Worm (Caenorhabditis elegans) whole organism, late embryonic: ENCODE measurements around the gene pigk-1.

ENCODE experiments used
- C08G9.2 ChIP-seq: sonication (generic microtip); optimal IDR thresholded peaks from 2 replicates; lab custom pipeline; 2016; ENCODE audit warnings: mild to moderate bottlenecking, missing genetic modification characterization, moderate library complexity, missing compliant biosample characterization
- F13H6.1 ChIP-seq: sonication (generic microtip); optimal IDR thresholded peaks from 2 replicates; lab custom pipeline; 2016; ENCODE audit warnings: missing genetic modification characterization, missing compliant biosample characterization
- T23F11.4 ChIP-seq: fragments of 200-800 bp; sonication (Bioruptor generic); optimal IDR thresholded peaks from 2 replicates; lab custom pipeline; 2018; ENCODE audit warnings: mild to moderate bottlenecking, missing genetic modification characterization, missing compliant biosample characterization
- ahr-1 ChIP-seq: sonication (generic microtip); optimal IDR thresholded peaks from 2 replicates; lab custom pipeline; 2016; ENCODE audit warnings: missing genetic modification characterization, missing compliant biosample characterization
- ama-1 ChIP-seq: fragments of 150-350 bp; optimal IDR thresholded peaks from 2 replicates; lab custom pipeline; 2014
- ceh-14 ChIP-seq: sonication (generic microtip); optimal IDR thresholded peaks from 2 replicates; lab custom pipeline; 2016; ENCODE audit warnings: missing genotype, missing genetic modification characterization, missing compliant biosample characterization
- ceh-18 ChIP-seq: sonication (generic microtip); optimal IDR thresholded peaks from 2 replicates; lab custom pipeline; 2016; ENCODE audit warnings: missing genetic modification characterization, missing compliant biosample characterization
- ceh-22 ChIP-seq: sonication (generic microtip); optimal IDR thresholded peaks from 2 replicates; lab custom pipeline; 2017; ENCODE audit warnings: missing biosample characterization, missing genetic modification characterization
- ceh-24 ChIP-seq: sonication (generic microtip); optimal IDR thresholded peaks from 2 replicates; lab custom pipeline; 2016; ENCODE audit warnings: mild to moderate bottlenecking, missing genetic modification characterization, missing compliant biosample characterization
- ceh-31 ChIP-seq: sonication (generic microtip); optimal IDR thresholded peaks from 2 replicates; lab custom pipeline; 2016; ENCODE audit warnings: missing genetic modification characterization, missing compliant biosample characterization
- ceh-34 ChIP-seq: sonication (generic microtip); optimal IDR thresholded peaks from 2 replicates; lab custom pipeline; 2016; ENCODE audit warnings: mild to moderate bottlenecking, missing genetic modification characterization, missing compliant biosample characterization
- ceh-45 ChIP-seq: fragments of 200-800 bp; sonication (Bioruptor generic); IDR thresholded peaks from 2 replicates; pipeline ENCODE4 v1.3.6; 2022; ENCODE audit warnings: missing genetic modification reagents, missing genetic modification characterization, missing compliant biosample characterization
- ceh-48 ChIP-seq: sonication (generic microtip); optimal IDR thresholded peaks from 2 replicates; lab custom pipeline; 2016; ENCODE audit warnings: missing genetic modification characterization, inconsistent platforms, missing compliant biosample characterization
- ceh-9 ChIP-seq: sonication (generic microtip); optimal IDR thresholded peaks from 2 replicates; lab custom pipeline; 2016; ENCODE audit warnings: mild to moderate bottlenecking, missing genetic modification characterization, inconsistent platforms, missing compliant biosample characterization
- che-1 ChIP-seq: sonication (generic microtip); optimal IDR thresholded peaks from 2 replicates; lab custom pipeline; 2016; ENCODE audit warnings: mild to moderate bottlenecking, missing genetic modification characterization, missing compliant biosample characterization
- dmd-4 ChIP-seq: sonication (generic microtip); optimal IDR thresholded peaks from 2 replicates; lab custom pipeline; 2016; ENCODE audit warnings: borderline replicate concordance, missing genetic modification characterization, missing compliant biosample characterization
- dve-1 ChIP-seq: sonication (generic microtip); optimal IDR thresholded peaks from 2 replicates; lab custom pipeline; 2017; ENCODE audit warnings: antibody characterized with exemption, mild to moderate bottlenecking, missing genetic modification characterization, missing compliant biosample characterization
- elt-2 ChIP-seq: sonication (generic microtip); optimal IDR thresholded peaks from 2 replicates; lab custom pipeline; 2016; ENCODE audit warnings: missing genetic modification reagents, missing genetic modification characterization, missing compliant biosample characterization
- elt-4 ChIP-seq: sonication (generic microtip); optimal IDR thresholded peaks from 2 replicates; lab custom pipeline; 2016; ENCODE audit warnings: missing genetic modification characterization, missing compliant biosample characterization
- ets-4 ChIP-seq: sonication (generic microtip); optimal IDR thresholded peaks from 2 replicates; lab custom pipeline; 2016; ENCODE audit warnings: missing genetic modification characterization, missing compliant biosample characterization
- fkh-10 ChIP-seq: fragments of 150-350 bp; optimal IDR thresholded peaks from 2 replicates; lab custom pipeline; 2014; ENCODE audit warnings: missing biosample characterization, missing genetic modification reagents, missing genetic modification characterization
- gmeb-2 ChIP-seq: sonication (generic microtip); optimal IDR thresholded peaks from 2 replicates; lab custom pipeline; 2016; ENCODE audit warnings: missing genetic modification characterization, inconsistent platforms, missing compliant biosample characterization
- hlh-13 ChIP-seq: fragments of 200-800 bp; sonication (Bioruptor generic); optimal IDR thresholded peaks from 2 replicates; lab custom pipeline; 2018; ENCODE audit warnings: mild to moderate bottlenecking, missing genetic modification characterization, missing compliant biosample characterization
- hlh-15 ChIP-seq: sonication (generic microtip); optimal IDR thresholded peaks from 2 replicates; lab custom pipeline; 2016; ENCODE audit warnings: missing genetic modification characterization, missing compliant biosample characterization
- hlh-30 ChIP-seq: sonication (generic microtip); optimal IDR thresholded peaks from 2 replicates; lab custom pipeline; 2017; ENCODE audit warnings: antibody characterized with exemption, missing genetic modification characterization, missing compliant biosample characterization; ENCODE audit not compliant: insufficient read depth
- lim-6 ChIP-seq: sonication (generic microtip); optimal IDR thresholded peaks from 2 replicates; lab custom pipeline; 2016; ENCODE audit warnings: missing genetic modification characterization, missing compliant biosample characterization
- lin-11 ChIP-seq: fragments of 200-800 bp; sonication (Bioruptor generic); optimal IDR thresholded peaks from 2 replicates; lab custom pipeline; 2018; ENCODE audit warnings: mild to moderate bottlenecking, missing genetic modification characterization, missing compliant biosample characterization
- madf-2 ChIP-seq: sonication (generic microtip); optimal IDR thresholded peaks from 2 replicates; lab custom pipeline; 2017; ENCODE audit warnings: missing genetic modification characterization, missing compliant biosample characterization
- mec-3 ChIP-seq: sonication (generic microtip); optimal IDR thresholded peaks from 2 replicates; lab custom pipeline; 2016; ENCODE audit warnings: borderline replicate concordance, missing genetic modification characterization, missing compliant biosample characterization
- nfya-1 ChIP-seq: sonication (generic microtip); optimal IDR thresholded peaks from 2 replicates; lab custom pipeline; 2017; ENCODE audit warnings: missing genetic modification characterization, mild to moderate bottlenecking, missing compliant biosample characterization, antibody characterized with exemption, moderate library complexity
- nhr-232 ChIP-seq: sonication (generic microtip); optimal IDR thresholded peaks from 2 replicates; lab custom pipeline; 2016; ENCODE audit warnings: missing genetic modification characterization, missing compliant biosample characterization
- npax-4 ChIP-seq: sonication (generic microtip); optimal IDR thresholded peaks from 2 replicates; lab custom pipeline; 2016; ENCODE audit warnings: missing genetic modification characterization, missing compliant biosample characterization
- pat-9 ChIP-seq: fragments of 200-800 bp; sonication (Bioruptor generic); optimal IDR thresholded peaks from 2 replicates; lab custom pipeline; 2018; ENCODE audit warnings: mild to moderate bottlenecking, missing genetic modification characterization, moderate library complexity, missing compliant biosample characterization
- pha-4 ChIP-seq: fragments of 150-350 bp; optimal IDR thresholded peaks from 2 replicates; lab custom pipeline; 2018; ENCODE audit warnings: missing biosample characterization, missing genetic modification reagents, missing genetic modification characterization
- pqm-1 ChIP-seq: sonication (generic microtip); optimal IDR thresholded peaks from 2 replicates; lab custom pipeline; 2016; ENCODE audit warnings: missing genetic modification characterization, missing compliant biosample characterization
- pros-1 ChIP-seq: fragments of 150-350 bp; optimal IDR thresholded peaks from 2 replicates; lab custom pipeline; 2014; ENCODE audit warnings: missing biosample characterization, missing genetic modification reagents, missing genetic modification characterization
- rnt-1 ChIP-seq: sonication (generic microtip); optimal IDR thresholded peaks from 2 replicates; lab custom pipeline; 2016; ENCODE audit warnings: missing genetic modification characterization, missing compliant biosample characterization
- sdc-2 ChIP-seq: sonication (generic microtip); optimal IDR thresholded peaks from 2 replicates; lab custom pipeline; 2016; ENCODE audit warnings: missing genotype, missing genetic modification characterization, missing compliant biosample characterization
- sox-4 ChIP-seq: sonication (generic microtip); optimal IDR thresholded peaks from 2 replicates; lab custom pipeline; 2017; ENCODE audit warnings: mild to moderate bottlenecking, missing genetic modification characterization, inconsistent platforms, missing compliant biosample characterization
- syd-9 ChIP-seq: sonication (generic microtip); optimal IDR thresholded peaks from 2 replicates; lab custom pipeline; 2016; ENCODE audit warnings: mild to moderate bottlenecking, missing genetic modification characterization, moderate library complexity, missing compliant biosample characterization
- tbx-2 ChIP-seq: sonication (generic microtip); optimal IDR thresholded peaks from 2 replicates; lab custom pipeline; 2016; ENCODE audit warnings: missing genetic modification characterization, missing compliant biosample characterization
- ttx-3 ChIP-seq: sonication (generic microtip); optimal IDR thresholded peaks from 2 replicates; lab custom pipeline; 2016; ENCODE audit warnings: missing genetic modification reagents, missing genetic modification characterization, missing compliant biosample characterization
- unc-3 ChIP-seq, 2 experiments: fragments of 200-800 bp in 1 of 2; sonication (Bioruptor generic) in 1 of 2; sonication (generic microtip) in 1 of 2; conservative IDR thresholded peaks in 1 of 2; optimal IDR thresholded peaks in 1 of 2; 2 replicates each; pipeline versions ENCODE4 v1.3.6 to Lab custom; 2016 to 2022; ENCODE audit warnings: missing compliant biosample characterization in 2 of 2, missing genetic modification characterization in 2 of 2, missing genetic modification reagents in 1 of 2
- unc-55 ChIP-seq: sonication (generic microtip); optimal IDR thresholded peaks from 2 replicates; lab custom pipeline; 2017; ENCODE audit warnings: missing biosample characterization, missing genetic modification reagents, missing genetic modification characterization
- zip-5 ChIP-seq: sonication (generic microtip); optimal IDR thresholded peaks from 2 replicates; lab custom pipeline; 2016; ENCODE audit warnings: missing genetic modification characterization, missing compliant biosample characterization
- ztf-16 ChIP-seq: sonication (generic microtip); optimal IDR thresholded peaks from 2 replicates; lab custom pipeline; 2017; ENCODE audit warnings: missing genetic modification characterization, missing compliant biosample characterization

Gene pigk-1

DNA sequence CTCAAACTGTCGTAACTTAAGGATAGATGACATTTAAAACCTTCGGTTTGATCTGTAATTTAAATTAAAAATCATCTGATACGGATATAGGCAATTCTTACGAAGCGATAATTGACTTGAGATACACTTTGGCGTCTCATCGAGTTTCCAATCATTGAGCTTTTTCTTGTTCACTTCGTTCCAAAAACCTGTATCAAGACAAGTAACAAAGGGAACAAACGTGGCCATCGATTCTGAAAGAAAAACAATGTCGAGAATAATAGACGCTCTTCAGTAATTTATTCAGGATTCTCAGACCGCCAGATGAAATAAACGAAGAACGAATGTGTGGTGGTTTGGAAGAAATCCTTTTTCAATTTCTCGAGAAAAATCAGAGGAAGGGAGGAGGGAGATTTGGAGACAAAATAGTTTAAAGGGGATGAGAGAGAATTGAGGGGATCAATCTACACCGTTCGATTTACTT is 29.0 kb downstream of the pigk-1 start, which contains the start of gene atg-7:
atg-7 (minus strand) TSS at position 233 of the 463 bp plus-strand sequence.
- TF ChIP-seq ama-1 (lab: Kevin White, UChicago), result peak; percentile 26
- TF ChIP-seq pat-9 (tag; lab: Kevin White, UChicago), result no peak

ce11 chrIV:11078482-11078881 is 31.3 kb downstream of the pigk-1 start, which contains the start of gene Y5F2A.4:
Gene Y5F2A.4, minus strand, starts transcription at chrIV:11078582.
- TF ChIP-seq elt-4 (no peak), sdc-2 (tag; lab: Kevin White, UChicago) (no peak), fkh-10 (GFP tag; lab: Kevin White, UChicago) (no peak), ceh-45 (no peak), unc-55 (GFP tag; lab: Kevin White, UChicago) (no peak)

ce11 chrIV:11070895-11071294 is 38.9 kb downstream of the pigk-1 start:
- TF ChIP-seq madf-2 (tag; lab: Kevin White, UChicago) (peak; percentile 57), pat-9 (tag; lab: Kevin White, UChicago) (peak; percentile 42), lin-11 (tag; lab: Kevin White, UChicago) (peak; percentile 46), ztf-16 (tag; lab: Kevin White, UChicago) (peak; percentile 29), hlh-13 (GFP tag; lab: Kevin White, UChicago) (peak; percentile 72), dmd-4 (peak; percentile 70), npax-4 (tag; lab: Kevin White, UChicago) (peak; percentile 30), che-1 (tag; lab: Kevin White, UChicago) (peak; percentile 45)

ce11 chrIV:11068314-11068713 is 41.5 kb downstream of the pigk-1 start:
- TF ChIP-seq ceh-14 (no peak), ceh-34 (tag; lab: Kevin White, UChicago) (no peak), hlh-30 (tag; lab: Kevin White, UChicago) (peak; percentile 55), dve-1 (tag; lab: Kevin White, UChicago) (no peak), zip-5 (no peak), ttx-3 (tag; lab: Kevin White, UChicago) (no peak), ahr-1 (tag; lab: Kevin White, UChicago) (no peak), C08G9.2 (no peak), nfya-1 (tag; lab: Kevin White, UChicago) (peak; percentile 47), lim-6 (tag; lab: Kevin White, UChicago) (no peak), ceh-22 (tag; lab: Kevin White, UChicago) (no peak), pros-1 (tag; lab: Kevin White, UChicago) (no peak), nhr-232 (tag; lab: Kevin White, UChicago) (no peak), rnt-1 (tag; lab: Kevin White, UChicago) (peak; percentile 81), ceh-9 (tag; lab: Kevin White, UChicago) (no peak), ceh-24 (tag; lab: Kevin White, UChicago) (no peak), pqm-1 (tag; lab: Kevin White, UChicago) (no peak), sox-4 (no peak), F13H6.1 (tag; lab: Kevin White, UChicago) (no peak), unc-3 (GFP tag; conservative IDR thresholded peaks at IDR 0.05; lab: Robert Waterston, UW) (no peak), unc-3 (tag; optimal IDR thresholded peaks at IDR 0.05; lab: Kevin White, UChicago) (no peak), ceh-18 (tag; lab: Kevin White, UChicago) (peak; percentile 68), ceh-48 (no peak), pha-4 (tag; lab: Kevin White, UChicago) (no peak), T23F11.4 (GFP tag; lab: Kevin White, UChicago) (no peak), ets-4 (no peak), ceh-31 (tag; lab: Kevin White, UChicago) (no peak), mec-3 (no peak), lin-11 (tag; lab: Kevin White, UChicago) (no peak), tbx-2 (tag; lab: Kevin White, UChicago) (no peak), syd-9 (no peak), unc-55 (GFP tag; lab: Kevin White, UChicago) (peak; percentile 100), madf-2 (tag; lab: Kevin White, UChicago) (no peak), fkh-10 (GFP tag; lab: Kevin White, UChicago) (no peak), ama-1 (lab: Kevin White, UChicago) (no peak), hlh-15 (tag; lab: Kevin White, UChicago) (no peak), ztf-16 (tag; lab: Kevin White, UChicago) (no peak), elt-2 (no peak), sdc-2 (tag; lab: Kevin White, UChicago) (no peak), gmeb-2 (tag; lab: Kevin White, UChicago) (no peak)
